Fruit fly (Drosophila melanogaster): ENCODE data around the gene CG42354.
A peak's percentile ranks its signal among the peaks of the same experiment; 100 is the strongest.

The CG42354 gene

dm6 chrX:16089012-16089963 is 15.5 kb downstream of the CG42354 start (continued):
- TF ChIP-seq Dip3 (GFP tag; optimal IDR thresholded peaks at IDR 0.05) (no peak), onecut (GFP tag; IDR thresholded peaks at IDR 0.05) (peak; percentile 52), cg (GFP tag; optimal IDR thresholded peaks at IDR 0.05) (peak; percentile 14), sqz (GFP tag; optimal IDR thresholded peaks at IDR 0.05) (peak; percentile 90), sens (GFP tag) (peak; percentile 51), Doc2 (GFP tag; IDR thresholded peaks at IDR 0.05) (no peak), Deaf1 (tag; optimal IDR thresholded peaks at IDR 0.05) (peak; percentile 55), CG32772 (GFP tag; IDR thresholded peaks at IDR 0.05) (peak; percentile 31; the same call in 1 of the 2 replicates), cas (GFP tag; IDR thresholded peaks at IDR 0.05) (no peak), CG15514 (GFP tag; optimal IDR thresholded peaks at IDR 0.05) (peak; percentile 15)

dm6 chrX:16088279-16088678 is 16.5 kb downstream of the CG42354 start:
- TF ChIP-seq gem (tag; optimal IDR thresholded peaks at IDR 0.05) (peak; percentile 21), CG11504 (tag; optimal IDR thresholded peaks at IDR 0.05) (peak; percentile 4), Hmr (GFP tag; optimal IDR thresholded peaks at IDR 0.05) (peak; percentile 13), BtbVII (GFP tag; optimal IDR thresholded peaks at IDR 0.05) (peak; percentile 13), Eip74EF (GFP tag; optimal IDR thresholded peaks at IDR 0.05) (no peak), CG15073 (GFP tag; optimal IDR thresholded peaks at IDR 0.05) (no peak), cwo (GFP tag; optimal IDR thresholded peaks at IDR 0.05) (no peak), fd3F (GFP tag; optimal IDR thresholded peaks at IDR 0.05) (peak; percentile 4), slbo (GFP tag; IDR thresholded peaks at IDR 0.05) (peak; percentile 3; the same call in 1 of the 2 replicates), CG2712 (tag; optimal IDR thresholded peaks at IDR 0.05) (peak; percentile 15), CG9876 (GFP tag; optimal IDR thresholded peaks at IDR 0.05) (no peak), D19A (tag; optimal IDR thresholded peaks at IDR 0.05) (peak; percentile 76), Hr51 (GFP tag; optimal IDR thresholded peaks at IDR 0.05) (peak in 1 of 2 experiments; percentile 7), dpn (GFP tag; optimal IDR thresholded peaks at IDR 0.05) (peak in 1 of 2 experiments; percentile 3), zf30C (GFP tag; optimal IDR thresholded peaks at IDR 0.05) (no peak), sens (GFP tag) (peak; percentile 85), tap (tag; optimal IDR thresholded peaks at IDR 0.05) (no peak), Med (GFP tag) (peak; percentile 61), grau (tag; optimal IDR thresholded peaks at IDR 0.05) (peak; percentile 3), dan (GFP tag; IDR thresholded peaks at IDR 0.05) (no peak), CG12659 (GFP tag; optimal IDR thresholded peaks at IDR 0.05) (peak; percentile 5), Fer2 (tag; optimal IDR thresholded peaks at IDR 0.05) (no peak), row (GFP tag; IDR thresholded peaks at IDR 0.05) (0 out of 3 replicates have a peak, but pooled peaks have one; percentile 16), hth (optimal IDR thresholded peaks at IDR 0.05) (no peak), CG3281 (GFP tag; optimal IDR thresholded peaks at IDR 0.05) (peak; percentile 13), fru (optimal IDR thresholded peaks at IDR 0.05) (no peak), CG9797 (GFP tag; optimal IDR thresholded peaks at IDR 0.05) (no peak), nmo (GFP tag; optimal IDR thresholded peaks at IDR 0.05) (peak; percentile 12), CG2199 (GFP tag; IDR thresholded peaks at IDR 0.05) (no peak), CG1233 (GFP tag; optimal IDR thresholded peaks at IDR 0.05) (peak; percentile 20)
